Fruit fly (Drosophila melanogaster) Kc167 (cell line): Measurements from ENCODE around the gene CG18269.

Source experiments
- Myc ChIP-seq: fragments of >200 bp; optimal IDR thresholded peaks from 2 replicates; lab custom pipeline; 2017; ENCODE audit warnings: missing external identifiers
- Sin3A ChIP-seq: fragments of >200 bp; optimal IDR thresholded peaks from 2 replicates; lab custom pipeline; 2018; ENCODE audit warnings: missing external identifiers
- h ChIP-seq: fragments of >200 bp; optimal IDR thresholded peaks from 3 replicates; lab custom pipeline; 2018; ENCODE audit warnings: missing external identifiers
- insv ChIP-seq: fragments of >200 bp; optimal IDR thresholded peaks from 3 replicates; lab custom pipeline; 2018; ENCODE audit warnings: missing external identifiers
- psq ChIP-seq: fragments of >200 bp; optimal IDR thresholded peaks from 2 replicates; lab custom pipeline; 2017; ENCODE audit warnings: missing external identifiers
- ttk ChIP-seq: sonication (Bioruptor generic); optimal IDR thresholded peaks from 2 replicates; lab custom pipeline; 2017; ENCODE audit warnings: missing external identifiers

The CG18269 gene

dm6 chr2L:5554818-5555217 lies 3.2 kb downstream of the CG18269 start, which contains the start of gene GluRIIA:
TSS of gene GluRIIA (plus strand) at chr2L:5555072.
- TF ChIP-seq ttk (lab: Kevin White, UChicago) (no peak), Myc (lab: Kevin White, UChicago) (no peak), psq (lab: Kevin White, UChicago) (no peak), Sin3A (lab: Kevin White, UChicago) (no peak), h (no peak), insv (lab: Kevin White, UChicago) (no peak)

- no peak for TF ChIP-seq Sin3A (lab: Kevin White, UChicago)
- TF ChIP-seq insv (lab: Kevin White, UChicago) = no peak
- no peak for TF ChIP-seq h
- no peak for TF ChIP-seq psq (lab: Kevin White, UChicago)
- TF ChIP-seq Myc (lab: Kevin White, UChicago) = no peak
- TF ChIP-seq ttk (lab: Kevin White, UChicago) = no peak
Measured at dm6 chr2L:5558809-5559392, 7.3 kb downstream of the CG18269 start, which contains the start of gene GluRIIB. TSS of gene GluRIIB (plus strand) at chr2L:5559342.

- TF ChIP-seq h (no peak), psq (lab: Kevin White, UChicago) (no peak), ttk (lab: Kevin White, UChicago) (no peak), insv (lab: Kevin White, UChicago) (no peak), Myc (lab: Kevin White, UChicago) (no peak), Sin3A (lab: Kevin White, UChicago) (no peak)
Measured at dm6 chr2L:5567103-5567502, 15.5 kb downstream of the CG18269 start.

DNA sequence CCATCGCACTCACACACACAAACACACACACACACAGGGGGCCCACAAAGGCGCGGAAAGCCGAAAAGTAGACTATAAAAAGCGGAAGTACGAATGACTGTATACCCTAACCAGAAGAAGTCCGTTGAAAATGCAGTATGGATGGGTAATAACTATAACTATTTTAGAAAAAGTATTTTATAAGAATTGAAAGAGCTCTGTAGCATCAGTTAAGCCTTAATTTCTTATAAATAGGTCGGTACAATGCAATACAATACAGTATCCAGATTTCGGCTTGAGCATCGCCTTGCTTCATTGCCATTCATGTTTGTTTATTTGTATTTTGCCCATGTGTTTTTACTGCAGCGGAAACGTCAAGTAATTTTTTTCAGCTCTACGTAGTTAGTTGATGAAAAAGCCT lies 17.9 kb downstream of the CG18269 start:
- TF ChIP-seq insv (lab: Kevin White, UChicago) (no peak), ttk (lab: Kevin White, UChicago) (no peak), Sin3A (lab: Kevin White, UChicago) (no peak), h (no peak), Myc (lab: Kevin White, UChicago) (no peak), psq (lab: Kevin White, UChicago) (no peak)

DNA sequence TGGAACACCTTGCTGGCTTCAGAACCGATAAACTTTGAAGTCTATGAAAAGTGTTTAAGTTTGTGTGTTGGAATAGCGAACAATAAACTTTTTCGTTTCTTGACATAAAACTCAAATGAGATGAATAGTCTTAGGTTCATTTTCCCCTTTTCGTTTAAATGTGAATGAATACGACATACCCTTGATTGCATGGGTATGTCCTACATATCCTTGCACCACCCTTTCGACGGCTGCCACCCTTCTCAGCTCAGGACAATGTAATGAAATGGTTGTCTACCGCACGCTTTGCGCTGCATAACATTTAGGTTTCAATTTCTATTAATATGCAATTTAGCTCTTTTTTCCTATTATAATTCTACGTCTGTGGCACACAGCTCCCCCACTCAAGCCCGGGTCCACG lies 29.4 kb downstream of the CG18269 start, which contains the start of gene CG14011:
TSS of gene CG14011 (minus strand) at position 101 of the 400 bp plus-strand sequence.
- TF ChIP-seq psq (lab: Kevin White, UChicago) = no peak
- no peak for TF ChIP-seq h
- no peak for TF ChIP-seq Sin3A (lab: Kevin White, UChicago)
- no peak for TF ChIP-seq insv (lab: Kevin White, UChicago)
- TF ChIP-seq ttk (lab: Kevin White, UChicago) = no peak
- no peak for TF ChIP-seq Myc (lab: Kevin White, UChicago)

- no peak for TF ChIP-seq psq (lab: Kevin White, UChicago)
- no peak for TF ChIP-seq h
- no peak for TF ChIP-seq insv (lab: Kevin White, UChicago)
- TF ChIP-seq Sin3A (lab: Kevin White, UChicago) = no peak
- no peak for TF ChIP-seq Myc (lab: Kevin White, UChicago)
- no peak for TF ChIP-seq ttk (lab: Kevin White, UChicago)
Measured at dm6 chr2L:5588314-5588713, 36.7 kb downstream of the CG18269 start, which contains the start of gene CG7251. TSS of gene CG7251 (minus strand) at chr2L:5588414.

DNA sequence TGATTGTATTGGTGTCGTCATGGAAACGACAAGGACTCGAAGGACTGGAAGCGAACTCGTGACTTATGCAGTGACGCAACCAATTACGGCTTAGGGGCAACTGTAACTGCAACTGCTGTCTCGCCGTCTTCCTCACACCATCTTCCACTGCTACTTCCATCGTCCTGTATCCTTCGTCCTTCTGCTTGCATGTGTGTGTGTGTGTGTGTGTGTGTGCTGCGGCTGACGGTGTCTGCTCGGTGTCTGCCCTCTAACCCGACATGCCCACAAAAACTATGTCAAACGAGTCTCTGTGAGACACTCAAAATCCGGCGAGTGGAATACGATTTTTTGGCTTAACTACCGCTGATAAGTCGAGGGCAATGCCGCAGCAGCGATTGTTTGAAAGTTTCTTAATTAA lies 42.2 kb downstream of the CG18269 start:
- no peak for TF ChIP-seq psq (lab: Kevin White, UChicago)
- no peak for TF ChIP-seq h

dm6 chr2L:5596533-5596932 lies 44.9 kb downstream of the CG18269 start, which contains the start of gene CG18266:
TSS of gene CG18266 (plus strand) at chr2L:5596833.
- TF ChIP-seq psq (lab: Kevin White, UChicago) (no peak), insv (lab: Kevin White, UChicago) (no peak), Sin3A (lab: Kevin White, UChicago) (no peak), h (no peak), ttk (lab: Kevin White, UChicago) (no peak), Myc (lab: Kevin White, UChicago) (no peak)
